Fruit fly (Drosophila melanogaster) whole organism, embryonic: Measurements from ENCODE around the gene CG6739.

Source experiments
- Ada2b ChIP-seq: fragments of 200-800 bp; sonication (Bioruptor generic); IDR thresholded peaks from 2 replicates; pipeline ENCODE4 v1.3.6; 2022; ENCODE audit warnings: missing biosample characterization, missing genetic modification characterization
- CG10147 ChIP-seq: fragments of 200-800 bp; sonication (Bioruptor generic); optimal IDR thresholded peaks from 2 replicates; lab custom pipeline; 2019; ENCODE audit warnings: missing biosample characterization, mild to moderate bottlenecking, missing genetic modification characterization, moderate library complexity
- CG11093 ChIP-seq: fragments of 200-800 bp; sonication (Bioruptor generic); IDR thresholded peaks from 3 replicates; pipeline ENCODE4 v1.3.6; 2022; ENCODE audit warnings: missing biosample characterization, missing genetic modification characterization
- CG11695 ChIP-seq: fragments of 200-800 bp; sonication (Bioruptor generic); IDR thresholded peaks from 3 replicates; pipeline ENCODE4 v1.3.6; 2022; ENCODE audit warnings: missing biosample characterization, missing genetic modification characterization
- CG13775 ChIP-seq: fragments of 200-800 bp; sonication (Bioruptor generic); optimal IDR thresholded peaks from 3 replicates; lab custom pipeline; 2017; ENCODE audit warnings: missing biosample characterization, mild to moderate bottlenecking, missing genetic modification characterization
- CG14667 ChIP-seq: fragments of 200-800 bp; sonication (Bioruptor generic); IDR thresholded peaks from 2 replicates; pipeline ENCODE4 v1.3.6; 2022; ENCODE audit warnings: missing biosample characterization, missing genetic modification characterization
- CG14965 ChIP-seq: fragments of 200-800 bp; sonication (Bioruptor generic); optimal IDR thresholded peaks from 2 replicates; lab custom pipeline; 2016; ENCODE audit warnings: missing biosample characterization, missing genetic modification characterization, borderline replicate concordance
- CG15479 ChIP-seq: fragments of 200-800 bp; sonication (Bioruptor generic); optimal IDR thresholded peaks from 3 replicates; lab custom pipeline; 2019; ENCODE audit warnings: missing biosample characterization, mild to moderate bottlenecking, missing genetic modification characterization, moderate library complexity
- CG16863 ChIP-seq: fragments of 200-800 bp; sonication (Bioruptor generic); optimal IDR thresholded peaks from 3 replicates; lab custom pipeline; 2016; ENCODE audit warnings: missing biosample characterization, missing genetic modification characterization
- CG17612 ChIP-seq: fragments of 200-800 bp; sonication (Bioruptor generic); IDR thresholded peaks from 2 replicates; pipeline ENCODE4 v1.3.6; 2022; ENCODE audit warnings: missing biosample characterization, missing genetic modification characterization
- CG17912 ChIP-seq: fragments of 200-800 bp; sonication (Bioruptor generic); optimal IDR thresholded peaks from 2 replicates; lab custom pipeline; 2018; ENCODE audit warnings: missing biosample characterization, mild to moderate bottlenecking, missing genetic modification characterization
- CG31224 ChIP-seq: fragments of 200-800 bp; sonication (Bioruptor generic); IDR thresholded peaks from 2 replicates; pipeline ENCODE4 v1.3.6; 2022; ENCODE audit warnings: missing biosample characterization, missing genetic modification characterization
- CG31388 ChIP-seq: fragments of 200-800 bp; sonication (Bioruptor generic); optimal IDR thresholded peaks from 2 replicates; lab custom pipeline; 2016; ENCODE audit warnings: missing biosample characterization, missing genetic modification characterization
- CG32767 ChIP-seq: fragments of 200-800 bp; sonication (Bioruptor generic); IDR thresholded peaks from 2 replicates; pipeline ENCODE4 v1.3.6; 2022; ENCODE audit warnings: missing biosample characterization, missing genetic modification characterization
- CG3281 ChIP-seq: fragments of 200-800 bp; sonication (Bioruptor generic); optimal IDR thresholded peaks from 3 replicates; lab custom pipeline; 2017; ENCODE audit warnings: missing biosample characterization, mild to moderate bottlenecking, missing genetic modification characterization
- CG33557 ChIP-seq: fragments of 200-800 bp; sonication (Bioruptor generic); optimal IDR thresholded peaks from 2 replicates; lab custom pipeline; 2019; ENCODE audit warnings: missing biosample characterization, mild to moderate bottlenecking, missing genetic modification characterization, moderate library complexity
- CG3407 ChIP-seq: fragments of 200-800 bp; sonication (Bioruptor generic); optimal IDR thresholded peaks from 2 replicates; lab custom pipeline; 2018; ENCODE audit warnings: missing biosample characterization, mild to moderate bottlenecking, missing genetic modification characterization
- CG42726 ChIP-seq: fragments of 200-800 bp; sonication (Bioruptor generic); IDR thresholded peaks from 2 replicates; pipeline ENCODE4 v1.3.6; 2022; ENCODE audit warnings: missing biosample characterization, missing genetic modification characterization; ENCODE audit not compliant: partially characterized antibody
- CG6654 ChIP-seq: fragments of 200-800 bp; sonication (Bioruptor generic); optimal IDR thresholded peaks from 2 replicates; lab custom pipeline; 2017; ENCODE audit warnings: missing biosample characterization, mild to moderate bottlenecking, missing genetic modification characterization
- CG6813 ChIP-seq: fragments of 200-800 bp; sonication (Bioruptor generic); optimal IDR thresholded peaks from 2 replicates; lab custom pipeline; 2017; ENCODE audit warnings: missing biosample characterization, missing genetic modification characterization, mild to moderate bottlenecking, moderate library complexity, missing genetic modification reagents
- CG9727 ChIP-seq: fragments of 200-800 bp; sonication (Bioruptor generic); optimal IDR thresholded peaks from 3 replicates; lab custom pipeline; 2017; ENCODE audit warnings: missing biosample characterization, mild to moderate bottlenecking, missing genetic modification characterization
- CG9817 ChIP-seq: fragments of 200-800 bp; sonication (Bioruptor generic); optimal IDR thresholded peaks from 2 replicates; lab custom pipeline; 2018; ENCODE audit warnings: missing biosample characterization, mild to moderate bottlenecking, missing genetic modification characterization, moderate library complexity
- CrebB ChIP-seq: fragments of 200-800 bp; sonication (Bioruptor generic); optimal IDR thresholded peaks from 3 replicates; lab custom pipeline; 2018; ENCODE audit warnings: missing biosample characterization, mild to moderate bottlenecking, missing genetic modification characterization
- Dad ChIP-seq: fragments of 200-800 bp; sonication (Bioruptor generic); optimal IDR thresholded peaks from 3 replicates; lab custom pipeline; 2016; ENCODE audit warnings: missing biosample characterization, missing genetic modification characterization
- Drgx ChIP-seq: fragments of 200-800 bp; sonication (Bioruptor generic); IDR thresholded peaks from 2 replicates; pipeline ENCODE4 v1.3.6; 2022; ENCODE audit warnings: missing biosample characterization, missing genetic modification characterization
- E2f2 ChIP-seq: fragments of 200-800 bp; sonication (Bioruptor generic); IDR thresholded peaks from 2 replicates; pipeline ENCODE4 v1.3.6; 2022; ENCODE audit warnings: missing biosample characterization, missing genetic modification characterization
- Ets97D ChIP-seq: fragments of 200-800 bp; sonication (Bioruptor generic); optimal IDR thresholded peaks from 3 replicates; lab custom pipeline; 2016; ENCODE audit warnings: missing biosample characterization, missing genetic modification characterization
- HLH54F ChIP-seq: fragments of 200-800 bp; sonication (Bioruptor generic); optimal IDR thresholded peaks from 3 replicates; lab custom pipeline; 2016; ENCODE audit warnings: missing biosample characterization, missing genetic modification characterization
- Hr78 ChIP-seq, 2 experiments: fragments of 200-800 bp in 1 of 2; fragments of >200 bp in 1 of 2; sonication (Bioruptor generic) in 1 of 2; optimal IDR thresholded peaks; 2 replicates each; lab custom pipeline; 2017 to 2019; ENCODE audit warnings: missing biosample characterization in 2 of 2, missing genetic modification characterization in 2 of 2, mild to moderate bottlenecking in 1 of 2, moderate library complexity in 1 of 2
- Lpt ChIP-seq: fragments of >200 bp; optimal IDR thresholded peaks from 2 replicates; lab custom pipeline; 2018; ENCODE audit warnings: missing biosample characterization, missing genetic modification characterization
- Myb ChIP-seq: fragments of 200-800 bp; sonication (Bioruptor generic); optimal IDR thresholded peaks from 2 replicates; lab custom pipeline; 2016; ENCODE audit warnings: missing biosample characterization, missing genetic modification characterization
- Nf-YA ChIP-seq: fragments of 200-800 bp; sonication (Bioruptor generic); IDR thresholded peaks from 2 replicates; pipeline ENCODE4 v1.3.6; 2022; ENCODE audit warnings: missing biosample characterization, missing genetic modification characterization
- Poxn ChIP-seq: fragments of 200-800 bp; sonication (Bioruptor generic); IDR thresholded peaks from 2 replicates; pipeline ENCODE4 v1.3.6; 2022; ENCODE audit warnings: missing biosample characterization, missing genetic modification characterization
- Sry-β ChIP-seq: fragments of 200-800 bp; sonication (Bioruptor generic); optimal IDR thresholded peaks from 2 replicates; lab custom pipeline; 2018; ENCODE audit warnings: missing biosample characterization, mild to moderate bottlenecking, missing genetic modification characterization, moderate library complexity
- TFAM ChIP-seq: fragments of 200-800 bp; sonication (Bioruptor generic); optimal IDR thresholded peaks from 2 replicates; lab custom pipeline; 2017; ENCODE audit warnings: missing biosample characterization, missing genetic modification characterization, inconsistent platforms
- cas ChIP-seq: fragments of 200-800 bp; sonication (Bioruptor generic); IDR thresholded peaks from 2 replicates; pipeline ENCODE4 v1.3.6; 2022; ENCODE audit warnings: missing biosample characterization, missing genetic modification characterization
- danr ChIP-seq: fragments of 200-800 bp; sonication (Bioruptor generic); IDR thresholded peaks from 2 replicates; pipeline ENCODE4 v1.3.6; 2022; ENCODE audit warnings: missing biosample characterization, missing genetic modification characterization
- eyg ChIP-seq: fragments of 200-800 bp; sonication (Bioruptor generic); optimal IDR thresholded peaks from 3 replicates; lab custom pipeline; 2016; ENCODE audit warnings: missing biosample characterization, missing genetic modification characterization
- fd102C ChIP-seq: fragments of 200-800 bp; sonication (Bioruptor generic); optimal IDR thresholded peaks from 2 replicates; lab custom pipeline; 2018; ENCODE audit warnings: missing biosample characterization, mild to moderate bottlenecking, missing genetic modification characterization, moderate library complexity
- gem ChIP-seq: fragments of 200-800 bp; sonication (Bioruptor generic); optimal IDR thresholded peaks from 2 replicates; lab custom pipeline; 2019; ENCODE audit warnings: missing biosample characterization, mild to moderate bottlenecking, missing genetic modification characterization, moderate library complexity
- h ChIP-seq: fragments of >200 bp; optimal IDR thresholded peaks from 2 replicates; lab custom pipeline; 2017
- ind ChIP-seq: fragments of 200-800 bp; sonication (Bioruptor generic); optimal IDR thresholded peaks from 3 replicates; lab custom pipeline; 2016; ENCODE audit warnings: missing biosample characterization, missing genetic modification characterization
- kni ChIP-seq: fragments of 200-800 bp; sonication (Bioruptor generic); optimal IDR thresholded peaks from 3 replicates; lab custom pipeline; 2017; ENCODE audit warnings: mild to moderate bottlenecking, missing biosample characterization, missing genetic modification reagents, missing genetic modification characterization
- lov ChIP-seq, 2 experiments: fragments of 200-800 bp in 1 of 2; fragments of >200 bp in 1 of 2; sonication (Bioruptor generic) in 1 of 2; IDR thresholded peaks in 1 of 2; optimal IDR thresholded peaks in 1 of 2; 2 replicates in 1 of 2; 3 replicates in 1 of 2; pipeline versions ENCODE4 v1.3.6 to Lab custom; 2017 to 2022; ENCODE audit warnings: missing biosample characterization in 1 of 2, missing genetic modification characterization in 1 of 2
- otp ChIP-seq: fragments of 200-800 bp; sonication (Bioruptor generic); IDR thresholded peaks from 3 replicates; pipeline ENCODE4, ENCODE4 v1.3.6; 2022; ENCODE audit warnings: missing biosample characterization, missing genetic modification characterization
- p53 ChIP-seq: fragments of 200-800 bp; sonication (Bioruptor generic); optimal IDR thresholded peaks from 2 replicates; lab custom pipeline; 2016; ENCODE audit warnings: missing biosample characterization, missing genetic modification characterization
- phol ChIP-seq: fragments of 200-800 bp; sonication (Bioruptor generic); optimal IDR thresholded peaks from 3 replicates; lab custom pipeline; 2018; ENCODE audit warnings: missing biosample characterization, mild to moderate bottlenecking, missing genetic modification characterization, moderate library complexity
- psq ChIP-seq: fragments of 200-800 bp; sonication (Bioruptor generic); optimal IDR thresholded peaks from 2 replicates; lab custom pipeline; 2017; ENCODE audit warnings: missing biosample characterization, missing genetic modification characterization
- tna ChIP-seq: fragments of 200-800 bp; sonication (Bioruptor generic); IDR thresholded peaks from 2 replicates; pipeline ENCODE4 v1.3.6; 2022; ENCODE audit warnings: missing biosample characterization, missing genetic modification characterization; ENCODE audit not compliant: partially characterized antibody
- wdn ChIP-seq: fragments of 200-800 bp; sonication (Bioruptor generic); IDR thresholded peaks from 2 replicates; pipeline ENCODE4 v1.3.6; 2022; ENCODE audit warnings: missing biosample characterization, missing genetic modification characterization

The CG6739 gene

dm6 chr2L:7596862-7597261 is 11.3 kb upstream of the CG6739 start (continued):
- TF ChIP-seq CG16863 (GFP tag; lab: Kevin White, UChicago) (peak; percentile 84), eyg (GFP tag; lab: Kevin White, UChicago) (peak; percentile 38), TFAM (peak; percentile 77), Myb (GFP tag; lab: Kevin White, UChicago) (peak; percentile 0), CG17912 (GFP tag; lab: Kevin White, UChicago) (no peak), cas (GFP tag; lab: Robert Waterston, UW) (no peak), Ada2b (peak; percentile 59), CG9817 (tag; lab: Kevin White, UChicago) (peak; percentile 46), ind (GFP tag; lab: Kevin White, UChicago) (peak; percentile 71), CG32767 (peak; percentile 68), CG11093 (GFP tag; lab: Robert Waterston, UW) (peak; percentile 77), CG15479 (peak; percentile 40), HLH54F (peak; percentile 45), psq (peak; percentile 67), Sry-β (GFP tag; lab: Kevin White, UChicago) (peak; percentile 2), phol (tag; lab: Kevin White, UChicago) (peak; percentile 92), CG14965 (peak; percentile 44), wdn (GFP tag; lab: Robert Waterston, UW) (0 out of 2 replicates have a peak, but pooled peaks have one; percentile 9), CG9727 (GFP tag; lab: Kevin White, UChicago) (peak; percentile 93), Lpt (GFP tag; lab: Kevin White, UChicago) (no peak), CrebB (peak; percentile 58), gem (peak; percentile 90), CG10147 (GFP tag; lab: Kevin White, UChicago) (peak; percentile 34), Nf-YA (GFP tag; lab: Robert Waterston, UW) (peak; percentile 72; the same call in 1 of the 2 replicates), fd102C (GFP tag; lab: Kevin White, UChicago) (peak; percentile 88), p53 (GFP tag; lab: Kevin White, UChicago) (peak; percentile 41), tna (no peak), CG14667 (GFP tag; lab: Robert Waterston, UW) (peak; percentile 71), CG6813 (GFP tag; lab: Kevin White, UChicago) (peak; percentile 88), E2f2 (GFP tag; lab: Robert Waterston, UW) (peak; percentile 63), Dad (GFP tag; lab: Kevin White, UChicago) (peak; percentile 83), CG17612 (GFP tag; lab: Robert Waterston, UW) (peak; percentile 19; the same call in 1 of the 2 replicates), otp (GFP tag; lab: Robert Waterston, UW) (peak; percentile 94), CG33557 (GFP tag; lab: Kevin White, UChicago) (peak; percentile 85), Ets97D (GFP tag; lab: Kevin White, UChicago) (peak; percentile 53), CG13775 (GFP tag; lab: Kevin White, UChicago) (peak; percentile 77), CG11695 (GFP tag; lab: Robert Waterston, UW) (peak; percentile 78), lov (optimal IDR thresholded peaks at IDR 0.05; lab: Kevin White, UChicago) (no peak), lov (GFP tag; IDR thresholded peaks at IDR 0.05; lab: Robert Waterston, UW) (peak; percentile 84; the same call in 2 of the 3 replicates), CG42726 (GFP tag; lab: Robert Waterston, UW) (no peak), h (no peak), danr (peak; percentile 55; the same call in 1 of the 2 replicates), CG31224 (no peak), CG31388 (GFP tag; lab: Kevin White, UChicago) (peak; percentile 77), CG6654 (peak; percentile 68), CG3407 (GFP tag; lab: Kevin White, UChicago) (peak; percentile 84), Hr78 (GFP tag; optimal IDR thresholded peaks at IDR 0.05; lab: Kevin White, UChicago) (peak in 1 of 2 experiments; percentile 86), kni (GFP tag; lab: Kevin White, UChicago) (peak; percentile 85), Drgx (GFP tag; lab: Robert Waterston, UW) (peak; percentile 47), CG3281 (GFP tag; lab: Kevin White, UChicago) (no peak), Poxn (no peak)
